Worm (Caenorhabditis elegans): Measurements from ENCODE around the gene srh-74.

Gene srh-74

ce11 chrV:11078104-11078724 is 29.6 kb upstream of the srh-74 start, which contains the start of gene act-2 (continued):
- no peak for TF ChIP-seq hlh-26 (GFP tag; conservative IDR thresholded peaks at IDR 0.05)
- TF ChIP-seq F57A8.1 (GFP tag; optimal IDR thresholded peaks at IDR 0.05): no peak
- no peak for TF ChIP-seq zfh-2 (GFP tag; conservative IDR thresholded peaks at IDR 0.05)
- no peak for TF ChIP-seq mes-4 (tag; optimal IDR thresholded peaks at IDR 0.05)
- TF ChIP-seq bed-1 (GFP tag; IDR thresholded peaks at IDR 0.05): no peak
- no peak for TF ChIP-seq die-1 (tag; optimal IDR thresholded peaks at IDR 0.05)
- TF ChIP-seq bed-2 (GFP tag; IDR thresholded peaks at IDR 0.05): no peak
- TF ChIP-seq rcor-1 (GFP tag; IDR thresholded peaks at IDR 0.05): peak; percentile 70
- TF ChIP-seq nhr-27 (tag; optimal IDR thresholded peaks at IDR 0.05): no peak
- peak; percentile 55 for TF ChIP-seq ztf-26 (tag; optimal IDR thresholded peaks at IDR 0.05)
- no peak for TF ChIP-seq tbx-9 (tag; optimal IDR thresholded peaks at IDR 0.05; ENCODE audit: borderline replicate concordance)
- peak; percentile 54 to 72 (median 65) for TF ChIP-seq lin-35 (GFP tag; optimal IDR thresholded peaks at IDR 0.05)
- TF ChIP-seq snpc-1.1 (tag; optimal IDR thresholded peaks at IDR 0.05; ENCODE audit: insufficient read depth): peak; percentile 20
- no peak for TF ChIP-seq B0035.1 (tag; optimal IDR thresholded peaks at IDR 0.05)
- TF ChIP-seq pha-4 (tag; optimal IDR thresholded peaks at IDR 0.05): no peak
- no peak for TF ChIP-seq madf-10 (tag; optimal IDR thresholded peaks at IDR 0.05)
- TF ChIP-seq ama-1 (optimal IDR thresholded peaks at IDR 0.05): no peak
- no peak for TF ChIP-seq ama-1 (GFP tag; optimal IDR thresholded peaks at IDR 0.05)
- TF ChIP-seq hsf-1 (GFP tag; IDR thresholded peaks at IDR 0.05): peak; percentile 99
- TF ChIP-seq ceh-58 (GFP tag; IDR thresholded peaks at IDR 0.05): no peak
- TF ChIP-seq F33H1.4 (GFP tag; IDR thresholded peaks at IDR 0.05): peak; percentile 69
- TF ChIP-seq Y67H2A.10 (GFP tag; conservative IDR thresholded peaks at IDR 0.05): no peak
- peak; percentile 93 for TF ChIP-seq dox-1 (GFP tag; IDR thresholded peaks at IDR 0.05)
- TF ChIP-seq F55B11.4 (tag; optimal IDR thresholded peaks at IDR 0.05; ENCODE audit: borderline replicate concordance, insufficient read depth): no peak
- no peak for TF ChIP-seq akir-1 (GFP tag; optimal IDR thresholded peaks at IDR 0.05)
- TF ChIP-seq cebp-2 (GFP tag; IDR thresholded peaks at IDR 0.05): no peak
- TF ChIP-seq cebp-1 (GFP tag; IDR thresholded peaks at IDR 0.05): no peak
- no peak for TF ChIP-seq cebp-1 (tag; optimal IDR thresholded peaks at IDR 0.05)
- peak; percentile 38 for TF ChIP-seq hrde-1 (tag; optimal IDR thresholded peaks at IDR 0.05; ENCODE audit: borderline replicate concordance)
- no peak for TF ChIP-seq F52B5.7 (tag; optimal IDR thresholded peaks at IDR 0.05)
- no peak for TF ChIP-seq nfya-1 (tag; optimal IDR thresholded peaks at IDR 0.05; ENCODE audit: borderline replicate concordance, insufficient read depth)
- TF ChIP-seq F49E8.2 (tag; optimal IDR thresholded peaks at IDR 0.05; ENCODE audit: insufficient read depth): peak; percentile 82
- TF ChIP-seq C17E4.6 (GFP tag; IDR thresholded peaks at IDR 0.05): peak; percentile 76
- no peak for TF ChIP-seq ztf-18 (tag; optimal IDR thresholded peaks at IDR 0.05)
- TF ChIP-seq snpc-3.4 (tag; optimal IDR thresholded peaks at IDR 0.05): peak; percentile 83
- no peak for TF ChIP-seq snpc-4 (GFP tag; optimal IDR thresholded peaks at IDR 0.05)
- peak in 3 of 4 experiments; percentile 17 to 56 (median 55) for TF ChIP-seq snpc-4 (tag; optimal IDR thresholded peaks at IDR 0.05)
- TF ChIP-seq Y79H2A.3 (GFP tag; conservative IDR thresholded peaks at IDR 0.05): 0 out of 2 replicates have a peak, but pooled peaks have one; percentile 39
- TF ChIP-seq nhr-179 (tag; optimal IDR thresholded peaks at IDR 0.05): no peak
- no peak for TF ChIP-seq attf-3 (GFP tag; conservative IDR thresholded peaks at IDR 0.05)
- no peak for TF ChIP-seq fkh-3 (tag; optimal IDR thresholded peaks at IDR 0.05)
- TF ChIP-seq ekl-4 (GFP tag; IDR thresholded peaks at IDR 0.05): peak; percentile 73
- no peak for TF ChIP-seq ztf-3 (GFP tag; optimal IDR thresholded peaks at IDR 0.05)
- no peak for TF ChIP-seq ZK185.1 (tag; optimal IDR thresholded peaks at IDR 0.05; ENCODE audit: poor library complexity, severe bottlenecking)
- peak; percentile 74 for TF ChIP-seq Y95B8A.8 (GFP tag; IDR thresholded peaks at IDR 0.05)
- no peak for TF ChIP-seq lin-26 (GFP tag; IDR thresholded peaks at IDR 0.05)
- TF ChIP-seq F57C9.4 (tag; optimal IDR thresholded peaks at IDR 0.05): no peak
